Worm (Caenorhabditis elegans): Measurements from ENCODE around the gene F40G9.9.

DNA sequence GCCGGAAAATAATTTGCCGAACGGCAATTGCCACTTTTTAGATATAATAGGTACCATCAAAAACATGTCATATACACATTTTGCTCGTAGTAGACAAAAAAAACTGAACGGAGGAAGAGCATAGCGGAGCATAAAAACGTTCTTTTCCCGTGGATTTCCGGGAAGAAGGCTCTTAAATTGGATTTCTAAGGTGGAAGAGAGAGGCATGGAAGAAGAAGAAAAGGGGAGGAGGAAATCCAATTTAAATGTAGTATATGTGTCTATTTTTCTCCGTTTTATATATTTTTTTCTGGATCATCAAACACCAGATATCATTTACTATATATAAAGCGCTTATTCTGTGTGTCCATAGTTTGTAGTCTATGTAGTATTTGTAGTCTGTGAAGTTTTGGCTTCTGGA is 39.9 kb upstream of the F40G9.9 start:
- no peak for TF ChIP-seq ama-1 (optimal IDR thresholded peaks at IDR 0.05)
- no peak for TF ChIP-seq snpc-4 (tag; optimal IDR thresholded peaks at IDR 0.05)
- TF ChIP-seq ZK546.5 (tag; optimal IDR thresholded peaks at IDR 0.05): no peak
- no peak for TF ChIP-seq nhr-77 (tag; optimal IDR thresholded peaks at IDR 0.05)
- TF ChIP-seq F13H6.1 (tag; optimal IDR thresholded peaks at IDR 0.05): no peak
- no peak for TF ChIP-seq sem-4 (tag; optimal IDR thresholded peaks at IDR 0.05)
- TF ChIP-seq nhr-237 (tag; optimal IDR thresholded peaks at IDR 0.05): no peak
- no peak for TF ChIP-seq nhr-11 (tag; optimal IDR thresholded peaks at IDR 0.05)
- no peak for TF ChIP-seq aly-2 (tag; optimal IDR thresholded peaks at IDR 0.05)
- TF ChIP-seq nhr-23 (tag; optimal IDR thresholded peaks at IDR 0.05): no peak
- no peak for TF ChIP-seq elt-3 (tag; optimal IDR thresholded peaks at IDR 0.05)

All from whole organism, L2 larva.